Worm (Caenorhabditis elegans) whole organism, L4/young adult: Measurements from ENCODE around the gene fbxa-99.

Experiments used
- dao-5 ChIP-seq: sonication (generic microtip); optimal IDR thresholded peaks from 2 replicates; lab custom pipeline; 2016; ENCODE audit warnings: missing genotype, missing genetic modification characterization, moderate library complexity, missing compliant biosample characterization
- him-1 ChIP-seq: sonication (generic microtip); optimal IDR thresholded peaks from 2 replicates; lab custom pipeline; 2016; ENCODE audit warnings: missing genotype, missing genetic modification reagents, missing genetic modification characterization, missing compliant biosample characterization

DNA sequence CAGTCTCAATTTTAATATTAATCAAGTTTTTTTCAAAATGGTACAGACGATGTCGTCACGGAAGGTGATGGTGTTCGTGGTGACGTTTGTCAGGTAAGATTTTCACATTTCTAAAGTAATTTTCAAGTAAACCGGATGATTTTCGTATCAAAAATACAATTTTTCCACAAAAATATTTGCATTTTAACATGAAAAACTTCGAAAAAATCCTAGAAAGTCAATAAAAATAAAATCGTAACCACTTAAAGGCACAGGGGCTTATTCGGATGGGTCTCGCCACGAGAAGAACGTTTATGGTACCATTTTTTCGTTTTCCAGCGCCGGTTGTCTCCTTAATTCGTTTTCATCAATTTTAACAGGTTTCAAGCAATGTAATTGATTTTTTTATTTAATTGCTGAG, 41.6 kb upstream of the fbxa-99 start, which contains the start of gene T10C6.6:
- TF ChIP-seq dao-5 (tag; lab: Kevin White, UChicago) (no peak), him-1 (tag; lab: Kevin White, UChicago) (no peak)
